Worm (Caenorhabditis elegans) whole organism, L4/young adult: ENCODE results near the gene C23G10.11.

ENCODE experiments used
- W03F9.2 ChIP-seq: fragments of 150-350 bp; optimal IDR thresholded peaks from 2 replicates; lab custom pipeline; 2014; ENCODE audit warnings: missing biosample characterization, missing genetic modification characterization
- dao-5 ChIP-seq: sonication (generic microtip); optimal IDR thresholded peaks from 2 replicates; lab custom pipeline; 2016; ENCODE audit warnings: missing genotype, missing genetic modification characterization, moderate library complexity, missing compliant biosample characterization
- him-1 ChIP-seq: sonication (generic microtip); optimal IDR thresholded peaks from 2 replicates; lab custom pipeline; 2016; ENCODE audit warnings: missing genotype, missing genetic modification reagents, missing genetic modification characterization, missing compliant biosample characterization

DNA sequence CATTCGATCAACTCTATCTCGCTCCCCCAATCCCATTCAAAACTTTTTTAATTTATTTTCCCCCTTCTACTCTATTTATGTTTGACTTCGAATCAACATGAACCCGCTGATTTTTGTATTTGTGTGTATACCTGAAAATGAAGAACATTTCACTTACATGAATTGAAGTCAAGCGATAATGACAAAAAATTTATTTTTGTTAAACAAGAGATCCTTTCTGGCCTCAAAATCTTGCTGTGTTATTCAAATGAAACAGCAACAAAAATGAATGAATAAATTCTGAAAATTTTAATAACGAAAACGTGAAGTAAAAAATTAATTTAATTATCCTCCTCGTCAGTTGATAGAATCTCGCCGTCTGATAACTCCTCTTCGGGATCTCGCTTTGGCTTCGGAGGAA lies 12.9 kb downstream of the C23G10.11 start:
- TF ChIP-seq him-1 (no peak), dao-5 (no peak), W03F9.2 (tag; lab: Kevin White, UChicago) (no peak)
